Worm (Caenorhabditis elegans) whole organism, late embryonic: ENCODE data around the gene F21F8.5.

Experiments
- Y22D7AL.16 ChIP-seq: sonication (generic microtip); optimal IDR thresholded peaks from 2 replicates; lab custom pipeline; 2016; ENCODE audit warnings: missing genetic modification characterization, missing compliant biosample characterization
- ceh-9 ChIP-seq: sonication (generic microtip); optimal IDR thresholded peaks from 2 replicates; lab custom pipeline; 2016; ENCODE audit warnings: mild to moderate bottlenecking, missing genetic modification characterization, inconsistent platforms, missing compliant biosample characterization
- nhr-11 ChIP-seq: fragments of 150-350 bp; optimal IDR thresholded peaks from 2 replicates; lab custom pipeline; 2014; ENCODE audit warnings: missing biosample characterization, missing genetic modification characterization
- pha-4 ChIP-seq: fragments of 150-350 bp; optimal IDR thresholded peaks from 2 replicates; lab custom pipeline; 2018; ENCODE audit warnings: missing biosample characterization, missing genetic modification reagents, missing genetic modification characterization

DNA sequence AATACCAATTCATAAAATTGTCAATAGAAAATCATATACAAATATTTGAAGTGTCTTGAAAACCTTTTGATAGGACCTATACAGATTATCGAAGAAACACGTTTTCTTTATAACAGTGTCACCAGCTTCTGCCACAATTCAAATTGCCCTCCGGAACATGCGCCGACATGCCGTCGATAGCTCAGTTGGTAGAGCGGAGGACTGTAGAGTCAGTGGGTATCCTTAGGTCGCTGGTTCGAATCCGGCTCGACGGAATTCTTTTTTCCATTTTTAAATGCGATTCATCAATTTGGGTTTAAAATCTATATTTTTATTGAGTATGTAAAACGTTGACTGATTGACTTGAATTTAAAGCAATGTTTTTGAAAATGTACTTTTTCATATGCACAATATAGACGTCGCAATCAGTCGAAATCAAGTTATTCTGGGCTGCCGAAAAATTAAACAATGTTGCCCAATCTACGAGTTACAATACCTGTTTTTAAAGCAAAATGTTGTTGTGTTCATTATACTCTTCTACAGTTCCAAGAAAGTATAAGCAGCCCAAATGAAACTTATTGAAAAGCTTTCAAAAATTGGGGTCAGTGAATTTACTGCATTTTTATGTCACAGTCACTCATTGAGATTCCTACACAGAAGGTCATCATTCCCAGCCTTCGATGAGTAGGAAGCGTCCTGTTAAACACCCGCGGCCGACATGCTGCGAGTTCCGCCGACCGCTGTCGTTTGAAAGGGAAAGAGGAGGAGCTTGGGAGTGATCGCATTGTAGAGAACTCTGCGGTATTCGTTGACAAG lies 18.6 kb downstream of the F21F8.5 start:
- TF ChIP-seq ceh-9 (tag; lab: Kevin White, UChicago) (no peak), pha-4 (no peak), Y22D7AL.16 (tag; lab: Kevin White, UChicago) (no peak), nhr-11 (tag; lab: Kevin White, UChicago) (no peak)
